Fruit fly (Drosophila melanogaster): ENCODE data around the gene TotF.

TotF gene

dm6 chr2L:19930102-19930501 lies 17.9 kb upstream of the TotF start (continued):
- TF ChIP-seq CG15514 (GFP tag; optimal IDR thresholded peaks at IDR 0.05) (peak; percentile 21), Drgx (GFP tag; IDR thresholded peaks at IDR 0.05) (peak; percentile 14; the same call in 1 of the 2 replicates), CG3838 (GFP tag; optimal IDR thresholded peaks at IDR 0.05) (no peak), ATbp (GFP tag; optimal IDR thresholded peaks at IDR 0.05) (no peak), B-H1 (GFP tag; IDR thresholded peaks at IDR 0.05) (peak; percentile 33; the same call in 2 of the 3 replicates), nerfin-2 (GFP tag; IDR thresholded peaks at IDR 0.05; ENCODE audit: partially characterized antibody) (no peak), knrl (GFP tag; IDR thresholded peaks at IDR 0.05; ENCODE audit: partially characterized antibody) (no peak), CG34376 (GFP tag; optimal IDR thresholded peaks at IDR 0.05) (no peak), Fer3 (tag; optimal IDR thresholded peaks at IDR 0.05) (peak; percentile 53), CG12391 (tag; optimal IDR thresholded peaks at IDR 0.05) (peak; percentile 53), insv (GFP tag; optimal IDR thresholded peaks at IDR 0.05) (no peak), Nf-YA (GFP tag; IDR thresholded peaks at IDR 0.05) (no peak), Usf (GFP tag; optimal IDR thresholded peaks at IDR 0.05) (no peak), nmo (GFP tag; optimal IDR thresholded peaks at IDR 0.05) (peak; percentile 48), vnd (GFP tag; IDR thresholded peaks at IDR 0.05; ENCODE audit: partially characterized antibody) (no peak), Aef1 (GFP tag; IDR thresholded peaks at IDR 0.05) (no peak; the same call in 2 of the 3 replicates), Dref (GFP tag; IDR thresholded peaks at IDR 0.05) (no peak), Hr51 (GFP tag; optimal IDR thresholded peaks at IDR 0.05) (peak in 1 of 2 experiments; percentile 69), crol (GFP tag; IDR thresholded peaks at IDR 0.05) (no peak), dmrt99B (tag; optimal IDR thresholded peaks at IDR 0.05) (peak; percentile 71), gce (GFP tag; IDR thresholded peaks at IDR 0.05) (no peak), PHDP (tag; optimal IDR thresholded peaks at IDR 0.05) (peak; percentile 53), nau (GFP tag; optimal IDR thresholded peaks at IDR 0.05) (peak; percentile 33), CG15073 (GFP tag; optimal IDR thresholded peaks at IDR 0.05) (no peak), CG32767 (GFP tag; IDR thresholded peaks at IDR 0.05) (no peak), Sry-δ (GFP tag; optimal IDR thresholded peaks at IDR 0.05) (no peak), CG10274 (GFP tag; optimal IDR thresholded peaks at IDR 0.05) (peak; percentile 7), Oli (tag; optimal IDR thresholded peaks at IDR 0.05) (peak; percentile 23), CG11085 (GFP tag; IDR thresholded peaks at IDR 0.05) (no peak), tna (GFP tag; IDR thresholded peaks at IDR 0.05; ENCODE audit: partially characterized antibody) (no peak), Dad (GFP tag; optimal IDR thresholded peaks at IDR 0.05) (no peak), Med (GFP tag) (peak; percentile 64), MTF-1 (GFP tag; optimal IDR thresholded peaks at IDR 0.05; ENCODE audit: borderline replicate concordance) (no peak), CG5245 (GFP tag; optimal IDR thresholded peaks at IDR 0.05) (no peak), HLH54F (GFP tag; optimal IDR thresholded peaks at IDR 0.05) (no peak), CG2202 (tag; optimal IDR thresholded peaks at IDR 0.05) (no peak), CG18476 (GFP tag; optimal IDR thresholded peaks at IDR 0.05) (no peak), org-1 (GFP tag; optimal IDR thresholded peaks at IDR 0.05) (no peak), CG17361 (GFP tag; IDR thresholded peaks at IDR 0.05) (peak; percentile 54; the same call in 1 of the 3 replicates), slou (GFP tag; optimal IDR thresholded peaks at IDR 0.05) (peak; percentile 10), scrt (GFP tag; optimal IDR thresholded peaks at IDR 0.05) (peak; percentile 57), unpg (GFP tag; optimal IDR thresholded peaks at IDR 0.05) (peak; percentile 42), GATAe (GFP tag; conservative IDR thresholded peaks at IDR 0.05) (no peak), Dp (GFP tag; optimal IDR thresholded peaks at IDR 0.05) (no peak), Xbp1 (GFP tag; optimal IDR thresholded peaks at IDR 0.05) (peak; percentile 48), pfk (GFP tag; optimal IDR thresholded peaks at IDR 0.05) (no peak), tx (GFP tag; optimal IDR thresholded peaks at IDR 0.05) (no peak), CG18619 (GFP tag; optimal IDR thresholded peaks at IDR 0.05) (peak; percentile 29), CG4424 (GFP tag; optimal IDR thresholded peaks at IDR 0.05) (peak; percentile 28), lmd (GFP tag; IDR thresholded peaks at IDR 0.05) (peak; percentile 17; the same call in 1 of the 2 replicates)

Measured in whole organism, embryonic.